Fruit fly (Drosophila melanogaster) whole organism, embryonic: ENCODE results near the gene JIL-1.

Source experiments
- Atf6 ChIP-seq: fragments of 200-800 bp; sonication (Bioruptor generic); IDR thresholded peaks from 2 replicates; pipeline ENCODE4 v1.3.6; 2022; ENCODE audit warnings: missing biosample characterization, missing genetic modification characterization
- CG10654 ChIP-seq: fragments of 200-800 bp; sonication (Bioruptor generic); optimal IDR thresholded peaks from 2 replicates; lab custom pipeline; 2016; ENCODE audit warnings: missing biosample characterization, missing genetic modification characterization
- CG10959 ChIP-seq: fragments of 200-800 bp; sonication (Bioruptor generic); IDR thresholded peaks from 2 replicates; pipeline ENCODE4 v1.3.6; 2022; ENCODE audit warnings: missing biosample characterization, missing genetic modification characterization
- CG11093 ChIP-seq: fragments of 200-800 bp; sonication (Bioruptor generic); IDR thresholded peaks from 3 replicates; pipeline ENCODE4 v1.3.6; 2022; ENCODE audit warnings: missing biosample characterization, missing genetic modification characterization
- CG11695 ChIP-seq: fragments of 200-800 bp; sonication (Bioruptor generic); IDR thresholded peaks from 3 replicates; pipeline ENCODE4 v1.3.6; 2022; ENCODE audit warnings: missing biosample characterization, missing genetic modification characterization
- CG12071 ChIP-seq: fragments of 200-800 bp; sonication (Bioruptor generic); optimal IDR thresholded peaks from 3 replicates; lab custom pipeline; 2018; ENCODE audit warnings: missing biosample characterization, mild to moderate bottlenecking, missing genetic modification characterization
- CG12299 ChIP-seq: fragments of 200-800 bp; sonication (Bioruptor generic); optimal IDR thresholded peaks from 2 replicates; lab custom pipeline; 2018; ENCODE audit warnings: missing biosample characterization, mild to moderate bottlenecking, missing genetic modification characterization
- CG13894 ChIP-seq: fragments of 200-800 bp; sonication (Bioruptor generic); optimal IDR thresholded peaks from 3 replicates; lab custom pipeline; 2018; ENCODE audit warnings: missing biosample characterization, mild to moderate bottlenecking, missing genetic modification characterization, moderate library complexity
- CG30403 ChIP-seq: fragments of 200-800 bp; sonication (Bioruptor generic); optimal IDR thresholded peaks from 3 replicates; lab custom pipeline; 2016; ENCODE audit warnings: missing biosample characterization, missing genetic modification characterization
- CG34422 ChIP-seq: fragments of 200-800 bp; sonication (Bioruptor generic); IDR thresholded peaks from 3 replicates; pipeline ENCODE4 v1.3.6; 2022; ENCODE audit warnings: missing biosample characterization, missing genetic modification characterization
- CG4328 ChIP-seq: fragments of 200-800 bp; sonication (Bioruptor generic); optimal IDR thresholded peaks from 3 replicates; lab custom pipeline; 2017; ENCODE audit warnings: missing biosample characterization, missing genetic modification reagents, missing genetic modification characterization
- CG4404 ChIP-seq: fragments of 200-800 bp; sonication (Bioruptor generic); IDR thresholded peaks from 2 replicates; pipeline ENCODE4 v1.3.6; 2022; ENCODE audit warnings: missing biosample characterization, missing genetic modification characterization
- CG4617 ChIP-seq: fragments of 200-800 bp; sonication (Bioruptor generic); optimal IDR thresholded peaks from 3 replicates; lab custom pipeline; 2016; ENCODE audit warnings: missing biosample characterization, missing genetic modification characterization, borderline replicate concordance
- CG4820 ChIP-seq: fragments of 200-800 bp; sonication (Bioruptor generic); optimal IDR thresholded peaks from 3 replicates; lab custom pipeline; 2016; ENCODE audit warnings: missing biosample characterization, missing genetic modification characterization
- CG6689 ChIP-seq: fragments of 200-800 bp; sonication (Bioruptor generic); IDR thresholded peaks from 2 replicates; pipeline ENCODE4 v1.3.6; 2022; ENCODE audit warnings: missing biosample characterization, missing genetic modification characterization
- CG6813 ChIP-seq: fragments of 200-800 bp; sonication (Bioruptor generic); optimal IDR thresholded peaks from 2 replicates; lab custom pipeline; 2017; ENCODE audit warnings: missing biosample characterization, missing genetic modification characterization, mild to moderate bottlenecking, moderate library complexity, missing genetic modification reagents
- CG7556 ChIP-seq: fragments of 200-800 bp; sonication (Bioruptor generic); optimal IDR thresholded peaks from 2 replicates; lab custom pipeline; 2017; ENCODE audit warnings: missing biosample characterization, mild to moderate bottlenecking, missing genetic modification characterization
- CG7839 ChIP-seq: fragments of 200-800 bp; sonication (Bioruptor generic); optimal IDR thresholded peaks from 3 replicates; lab custom pipeline; 2018; ENCODE audit warnings: missing biosample characterization, mild to moderate bottlenecking, missing genetic modification characterization, moderate library complexity
- CG8765 ChIP-seq: fragments of 200-800 bp; sonication (Bioruptor generic); IDR thresholded peaks from 2 replicates; pipeline ENCODE4 v1.3.6; 2022; ENCODE audit warnings: missing biosample characterization, missing genetic modification characterization
- CG9215 ChIP-seq: fragments of 200-800 bp; sonication (Bioruptor generic); IDR thresholded peaks from 2 replicates; pipeline ENCODE4 v1.3.6; 2022; ENCODE audit warnings: missing biosample characterization, missing genetic modification characterization
- CTCF ChIP-seq: fragments of 200-800 bp; sonication (Bioruptor generic); optimal IDR thresholded peaks from 2 replicates; lab custom pipeline; 2017; ENCODE audit warnings: missing biosample characterization, mild to moderate bottlenecking, missing genetic modification characterization, moderate library complexity
- D19A ChIP-seq: fragments of 200-800 bp; optimal IDR thresholded peaks from 3 replicates; lab custom pipeline; 2019; ENCODE audit warnings: missing biosample characterization, mild to moderate bottlenecking, missing genetic modification characterization, moderate library complexity
- D19B ChIP-seq: fragments of 200-800 bp; sonication (Bioruptor generic); optimal IDR thresholded peaks from 2 replicates; lab custom pipeline; 2017; ENCODE audit warnings: missing biosample characterization, mild to moderate bottlenecking, missing genetic modification characterization
- GATAe ChIP-seq: fragments of 200-800 bp; sonication (Bioruptor generic); conservative IDR thresholded peaks from 2 replicates; pipeline ENCODE4 v1.3.6; 2022; ENCODE audit warnings: missing biosample characterization, missing genetic modification characterization
- Gsc ChIP-seq: fragments of 200-800 bp; sonication (Bioruptor generic); IDR thresholded peaks from 2 replicates; pipeline ENCODE4 v1.3.6; 2022; ENCODE audit warnings: missing biosample characterization, missing genetic modification characterization
- HHEX ChIP-seq: fragments of 200-800 bp; sonication (Bioruptor generic); optimal IDR thresholded peaks from 3 replicates; lab custom pipeline; 2017; ENCODE audit warnings: missing biosample characterization, mild to moderate bottlenecking, missing genetic modification characterization, missing genetic modification reagents
- Lim3 ChIP-seq: fragments of 200-800 bp; sonication (Bioruptor generic); IDR thresholded peaks from 2 replicates; pipeline ENCODE4 v1.3.6; 2022; ENCODE audit warnings: missing biosample characterization, missing genetic modification characterization
- Neu2 ChIP-seq: fragments of 200-800 bp; sonication (Bioruptor generic); optimal IDR thresholded peaks from 3 replicates; lab custom pipeline; 2016; ENCODE audit warnings: missing biosample characterization, missing genetic modification characterization, borderline replicate concordance
- Nf-YC ChIP-seq: fragments of 200-800 bp; optimal IDR thresholded peaks from 3 replicates; lab custom pipeline; 2019; ENCODE audit warnings: missing biosample characterization, mild to moderate bottlenecking, missing genetic modification characterization, moderate library complexity
- ash1 ChIP-seq: fragments of 200-800 bp; sonication (Bioruptor generic); optimal IDR thresholded peaks from 2 replicates; lab custom pipeline; 2018; ENCODE audit warnings: missing biosample characterization, mild to moderate bottlenecking, missing genetic modification characterization
- ci ChIP-seq: fragments of 200-800 bp; sonication (Bioruptor generic); IDR thresholded peaks from 3 replicates; pipeline ENCODE4 v1.3.6; 2022; ENCODE audit warnings: missing biosample characterization, missing genetic modification characterization
- danr ChIP-seq: fragments of 200-800 bp; sonication (Bioruptor generic); IDR thresholded peaks from 2 replicates; pipeline ENCODE4 v1.3.6; 2022; ENCODE audit warnings: missing biosample characterization, missing genetic modification characterization
- dm ChIP-seq: fragments of 200-800 bp; sonication (Bioruptor generic); optimal IDR thresholded peaks from 3 replicates; lab custom pipeline; 2016; ENCODE audit warnings: missing biosample characterization, missing genetic modification characterization
- ems ChIP-seq: fragments of 200-800 bp; sonication (Bioruptor generic); optimal IDR thresholded peaks from 3 replicates; lab custom pipeline; 2016; ENCODE audit warnings: missing biosample characterization, missing genetic modification characterization
- esg ChIP-seq: fragments of 200-800 bp; sonication (Bioruptor generic); conservative IDR thresholded peaks from 2 replicates; pipeline ENCODE4 v1.3.6; 2022; ENCODE audit warnings: missing biosample characterization, missing genetic modification characterization
- fd102C ChIP-seq: fragments of 200-800 bp; sonication (Bioruptor generic); optimal IDR thresholded peaks from 2 replicates; lab custom pipeline; 2018; ENCODE audit warnings: missing biosample characterization, mild to moderate bottlenecking, missing genetic modification characterization, moderate library complexity
- fd3F ChIP-seq: fragments of 200-800 bp; sonication (Bioruptor generic); optimal IDR thresholded peaks from 2 replicates; lab custom pipeline; 2018; ENCODE audit warnings: missing biosample characterization, mild to moderate bottlenecking, missing genetic modification characterization, moderate library complexity
- gcm2 ChIP-seq: fragments of 200-800 bp; sonication (Bioruptor generic); optimal IDR thresholded peaks from 2 replicates; lab custom pipeline; 2016; ENCODE audit warnings: missing biosample characterization, missing genetic modification characterization
- gsb ChIP-seq: fragments of 200-800 bp; sonication (Bioruptor generic); IDR thresholded peaks from 2 replicates; pipeline ENCODE4 v1.3.6; 2022; ENCODE audit warnings: missing biosample characterization, missing genetic modification characterization
- jing ChIP-seq: fragments of 200-800 bp; sonication (Bioruptor generic); optimal IDR thresholded peaks from 2 replicates; lab custom pipeline; 2018; ENCODE audit warnings: missing biosample characterization, mild to moderate bottlenecking, missing genetic modification characterization
- mld ChIP-seq: fragments of 200-800 bp; sonication (Bioruptor generic); IDR thresholded peaks from 3 replicates; pipeline ENCODE4 v1.3.6; 2022; ENCODE audit warnings: missing biosample characterization, missing genetic modification characterization; ENCODE audit not compliant: partially characterized antibody
- nau ChIP-seq: fragments of 200-800 bp; sonication (Bioruptor generic); optimal IDR thresholded peaks from 3 replicates; lab custom pipeline; 2017; ENCODE audit warnings: missing biosample characterization, mild to moderate bottlenecking, missing genetic modification characterization, missing genetic modification reagents
- org-1 ChIP-seq: fragments of 200-800 bp; sonication (Bioruptor generic); optimal IDR thresholded peaks from 2 replicates; lab custom pipeline; 2017; ENCODE audit warnings: missing biosample characterization, missing genetic modification characterization
- pho ChIP-seq: fragments of 200-800 bp; sonication (Bioruptor generic); optimal IDR thresholded peaks from 2 replicates; lab custom pipeline; 2016; ENCODE audit warnings: missing biosample characterization, missing genetic modification characterization
- pzg ChIP-seq: fragments of 200-800 bp; sonication (Bioruptor generic); optimal IDR thresholded peaks from 3 replicates; lab custom pipeline; 2018; ENCODE audit warnings: missing biosample characterization, mild to moderate bottlenecking, missing genetic modification characterization, moderate library complexity
- repo ChIP-seq: fragments of 200-800 bp; sonication (Bioruptor generic); optimal IDR thresholded peaks from 2 replicates; lab custom pipeline; 2016; ENCODE audit warnings: missing biosample characterization, missing genetic modification characterization
- schlank ChIP-seq: fragments of 200-800 bp; sonication (Bioruptor generic); optimal IDR thresholded peaks from 2 replicates; lab custom pipeline; 2018; ENCODE audit warnings: missing biosample characterization, mild to moderate bottlenecking, missing genetic modification characterization
- sim ChIP-seq: fragments of 200-800 bp; sonication (Bioruptor generic); IDR thresholded peaks from 2 replicates; pipeline ENCODE4 v1.3.6; 2022; ENCODE audit warnings: missing biosample characterization, missing genetic modification characterization
- slbo ChIP-seq: fragments of 200-800 bp; sonication (Bioruptor generic); IDR thresholded peaks from 2 replicates; pipeline ENCODE4 v1.3.6; 2022; ENCODE audit warnings: missing biosample characterization, missing genetic modification characterization
- sna ChIP-seq: fragments of 200-800 bp; sonication (Bioruptor generic); IDR thresholded peaks from 2 replicates; pipeline ENCODE4 v1.3.6; 2022; ENCODE audit warnings: missing biosample characterization, missing genetic modification characterization; ENCODE audit not compliant: partially characterized antibody
- tgo ChIP-seq: fragments of 200-800 bp; sonication (Bioruptor generic); IDR thresholded peaks from 3 replicates; pipeline ENCODE4 v1.3.6; 2022; ENCODE audit warnings: missing biosample characterization, missing genetic modification characterization
- tin ChIP-seq: fragments of 200-800 bp; sonication (Bioruptor generic); optimal IDR thresholded peaks from 3 replicates; lab custom pipeline; 2016; ENCODE audit warnings: missing biosample characterization, missing genetic modification characterization
- vvl ChIP-seq: fragments of 200-800 bp; sonication (Bioruptor generic); IDR thresholded peaks from 2 replicates; pipeline ENCODE4 v1.3.6; 2022; ENCODE audit warnings: missing biosample characterization, missing genetic modification characterization

The JIL-1 gene

DNA sequence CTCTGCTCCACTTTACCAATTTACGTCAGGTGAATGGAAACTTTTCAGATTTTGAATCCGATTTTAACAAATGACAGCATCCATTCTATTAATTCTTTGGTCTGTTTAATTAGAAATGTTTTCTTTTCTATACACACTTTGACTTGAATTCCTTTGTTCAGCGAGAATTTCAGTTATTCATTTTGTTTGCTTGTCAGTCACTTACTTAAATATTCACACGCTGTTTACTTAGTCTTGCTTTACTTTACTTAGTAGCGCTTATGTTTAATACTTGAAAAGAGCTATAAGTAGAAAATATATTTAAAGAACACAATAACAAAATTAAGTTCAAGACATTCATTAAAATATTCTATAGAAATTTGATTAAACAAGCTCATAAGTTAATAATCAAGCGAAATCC, 14.4 kb upstream of the JIL-1 start, which contains the start of gene CG32073 (continued):
- TF ChIP-seq pho (GFP tag; lab: Kevin White, UChicago): no peak
- TF ChIP-seq CG11695 (GFP tag; lab: Robert Waterston, UW): 0 out of 3 replicates have a peak, but pooled peaks have one; percentile 20
- peak; percentile 48 for TF ChIP-seq D19A (tag; lab: Kevin White, UChicago)
- TF ChIP-seq CG7839 (tag; lab: Kevin White, UChicago): no peak
- TF ChIP-seq HHEX: peak; percentile 51
- TF ChIP-seq gsb: no peak
- TF ChIP-seq CG12299 (tag; lab: Kevin White, UChicago): no peak
- no peak for TF ChIP-seq CG4820
- TF ChIP-seq CG34422: no peak
- no peak for TF ChIP-seq danr (GFP tag; lab: Robert Waterston, UW)
- no peak for TF ChIP-seq repo (GFP tag; lab: Kevin White, UChicago)
- no peak for TF ChIP-seq CG10959 (GFP tag; lab: Robert Waterston, UW)
- no peak for TF ChIP-seq mld
- TF ChIP-seq jing: no peak
- TF ChIP-seq sim (GFP tag; lab: Robert Waterston, UW): no peak
- TF ChIP-seq CG13894 (tag; lab: Kevin White, UChicago): no peak
- no peak for TF ChIP-seq CG4404 (GFP tag; lab: Robert Waterston, UW)
- no peak for TF ChIP-seq sna (GFP tag; lab: Robert Waterston, UW)
- TF ChIP-seq Gsc (GFP tag; lab: Robert Waterston, UW): no peak
- no peak for TF ChIP-seq tgo
- TF ChIP-seq CG12071: peak; percentile 75
- TF ChIP-seq CG4617 (GFP tag; lab: Kevin White, UChicago): no peak
- no peak for TF ChIP-seq Atf6 (GFP tag; lab: Robert Waterston, UW)
- TF ChIP-seq CG8765 (GFP tag; lab: Robert Waterston, UW): no peak
- no peak for TF ChIP-seq tin (GFP tag; lab: Kevin White, UChicago)
- peak; percentile 33 for TF ChIP-seq schlank (tag; lab: Kevin White, UChicago)
- TF ChIP-seq dm (GFP tag; lab: Kevin White, UChicago): no peak
- no peak for TF ChIP-seq ems (GFP tag; lab: Kevin White, UChicago)
- no peak for TF ChIP-seq slbo (GFP tag; lab: Robert Waterston, UW)
- TF ChIP-seq ci (GFP tag; lab: Robert Waterston, UW): no peak
- TF ChIP-seq gcm2 (GFP tag; lab: Kevin White, UChicago): no peak
- TF ChIP-seq D19B: no peak
- no peak for TF ChIP-seq CG11093 (GFP tag; lab: Robert Waterston, UW)
- peak; percentile 55 for TF ChIP-seq CG6813 (GFP tag; lab: Kevin White, UChicago)
- no peak for TF ChIP-seq CG4328 (GFP tag; lab: Kevin White, UChicago)
- TF ChIP-seq CG6689 (GFP tag; lab: Robert Waterston, UW): no peak
- no peak for TF ChIP-seq Nf-YC (tag; lab: Kevin White, UChicago)
- TF ChIP-seq vvl: peak; percentile 36; the same call in 1 of the 2 replicates
- peak; percentile 1 for TF ChIP-seq org-1
- no peak for TF ChIP-seq CG9215
- no peak for TF ChIP-seq Neu2 (GFP tag; lab: Kevin White, UChicago)
- TF ChIP-seq ash1 (GFP tag; lab: Kevin White, UChicago): no peak
- no peak for TF ChIP-seq CG30403 (GFP tag; lab: Kevin White, UChicago)
- TF ChIP-seq fd3F (GFP tag; lab: Kevin White, UChicago): no peak
- TF ChIP-seq pzg (GFP tag; lab: Kevin White, UChicago): no peak
- no peak for TF ChIP-seq GATAe (GFP tag; lab: Robert Waterston, UW)
- TF ChIP-seq fd102C: no peak
- TF ChIP-seq Lim3 (GFP tag; lab: Robert Waterston, UW): no peak
- TF ChIP-seq CG7556 (GFP tag; lab: Kevin White, UChicago): peak; percentile 17
- no peak for TF ChIP-seq CG10654 (GFP tag; lab: Kevin White, UChicago)
- no peak for TF ChIP-seq CTCF (GFP tag; lab: Kevin White, UChicago)
- no peak for TF ChIP-seq nau (GFP tag; lab: Kevin White, UChicago)
- TF ChIP-seq esg (GFP tag; lab: Robert Waterston, UW): no peak
